Fruit fly (Drosophila melanogaster): ENCODE measurements around the gene eIF4E1.

Gene eIF4E1

DNA sequence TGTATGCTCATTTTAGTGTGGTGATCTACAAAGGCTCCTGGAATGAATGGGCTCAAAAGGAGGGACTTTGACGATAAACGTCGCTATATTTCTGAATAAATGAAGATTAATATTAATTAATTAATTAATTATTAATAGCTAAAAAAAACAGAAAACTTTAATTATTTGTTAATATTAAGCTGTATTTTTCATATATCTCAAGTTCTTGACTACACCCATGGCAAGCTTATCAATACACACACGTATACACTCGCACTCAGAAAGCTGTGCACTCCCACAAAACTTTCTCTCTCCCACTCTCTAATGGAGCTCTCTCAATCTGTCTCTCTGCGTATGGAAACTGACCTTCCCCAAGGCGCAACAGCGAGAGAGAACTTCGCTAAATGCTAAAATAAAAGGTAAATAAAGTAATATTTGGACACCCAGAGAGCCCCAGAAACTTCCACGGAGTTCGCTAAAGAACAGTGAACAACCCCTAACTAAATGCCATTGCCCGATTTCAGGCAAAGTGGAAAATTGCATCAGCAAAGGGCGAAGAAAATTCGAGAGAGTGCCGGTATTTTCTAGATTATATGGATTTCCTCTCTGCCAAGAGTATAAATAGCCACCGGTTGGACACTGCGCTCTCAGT is 28.8 kb downstream of the eIF4E1 start (continued):
- TF ChIP-seq CG12155 (GFP tag; optimal IDR thresholded peaks at IDR 0.05) (peak; percentile 49), CG18599 (GFP tag; optimal IDR thresholded peaks at IDR 0.05) (peak; percentile 86), Hmr (GFP tag; optimal IDR thresholded peaks at IDR 0.05) (peak; percentile 79), Meics (GFP tag; optimal IDR thresholded peaks at IDR 0.05) (peak; percentile 71), CG18619 (GFP tag; optimal IDR thresholded peaks at IDR 0.05) (peak; percentile 48), CG30020 (tag; optimal IDR thresholded peaks at IDR 0.05) (no peak), ATbp (GFP tag; optimal IDR thresholded peaks at IDR 0.05) (peak; percentile 62), Fer1 (GFP tag; optimal IDR thresholded peaks at IDR 0.05) (peak; percentile 81), Blimp-1 (GFP tag; optimal IDR thresholded peaks at IDR 0.05) (peak; percentile 78), Chrac-16 (GFP tag; optimal IDR thresholded peaks at IDR 0.05) (peak; percentile 17), CG12299 (tag; optimal IDR thresholded peaks at IDR 0.05) (peak; percentile 12), CG13296 (GFP tag; optimal IDR thresholded peaks at IDR 0.05) (peak; percentile 79), wdn (GFP tag; IDR thresholded peaks at IDR 0.05) (peak; percentile 55), sug (tag; optimal IDR thresholded peaks at IDR 0.05) (no peak), salm (tag; optimal IDR thresholded peaks at IDR 0.05) (peak; percentile 31), sens-2 (GFP tag; IDR thresholded peaks at IDR 0.05) (peak; percentile 73), ind (GFP tag; optimal IDR thresholded peaks at IDR 0.05) (peak; percentile 71), ap (GFP tag; IDR thresholded peaks at IDR 0.05) (peak; percentile 41; the same call in 1 of the 2 replicates), emc (GFP tag; optimal IDR thresholded peaks at IDR 0.05) (no peak), ab (GFP tag; optimal IDR thresholded peaks at IDR 0.05) (no peak), CG13775 (GFP tag; optimal IDR thresholded peaks at IDR 0.05) (peak; percentile 56), CG31365 (tag; optimal IDR thresholded peaks at IDR 0.05) (no peak), vvl (GFP tag; IDR thresholded peaks at IDR 0.05) (peak; percentile 94), CG14710 (tag; optimal IDR thresholded peaks at IDR 0.05) (peak; percentile 60), run (tag; optimal IDR thresholded peaks at IDR 0.05) (peak; percentile 36), CG30431 (GFP tag; optimal IDR thresholded peaks at IDR 0.05) (no peak), gem (tag; optimal IDR thresholded peaks at IDR 0.05) (peak; percentile 83), sd (tag; optimal IDR thresholded peaks at IDR 0.05) (peak; percentile 66), CG8359 (GFP tag; optimal IDR thresholded peaks at IDR 0.05; ENCODE audit: borderline replicate concordance) (peak; percentile 51), pnt (GFP tag; optimal IDR thresholded peaks at IDR 0.05) (no peak), HHEX (GFP tag; optimal IDR thresholded peaks at IDR 0.05) (peak; percentile 77), Hand (GFP tag; optimal IDR thresholded peaks at IDR 0.05) (peak; percentile 67), CG15011 (GFP tag; optimal IDR thresholded peaks at IDR 0.05) (peak; percentile 21), CG34376 (GFP tag; optimal IDR thresholded peaks at IDR 0.05) (peak; percentile 18), CG10959 (GFP tag; IDR thresholded peaks at IDR 0.05) (no peak), stwl (tag; optimal IDR thresholded peaks at IDR 0.05) (no peak), Gug (GFP tag; IDR thresholded peaks at IDR 0.05) (no peak), hb (GFP tag; IDR thresholded peaks at IDR 0.05; ENCODE audit: partially characterized antibody) (no peak), br (optimal IDR thresholded peaks at IDR 0.05) (no peak), CG4424 (GFP tag; optimal IDR thresholded peaks at IDR 0.05) (peak; percentile 81), maf-S (GFP tag; optimal IDR thresholded peaks at IDR 0.05) (no peak), CG9215 (GFP tag; IDR thresholded peaks at IDR 0.05) (peak; percentile 38), CG33213 (GFP tag; optimal IDR thresholded peaks at IDR 0.05) (no peak), Ada2b (GFP tag; IDR thresholded peaks at IDR 0.05) (peak; percentile 81), CG6272 (GFP tag; IDR thresholded peaks at IDR 0.05) (no peak), CG9727 (GFP tag; optimal IDR thresholded peaks at IDR 0.05) (peak; percentile 66), Xbp1 (GFP tag; optimal IDR thresholded peaks at IDR 0.05) (peak; percentile 73), MTF-1 (GFP tag; optimal IDR thresholded peaks at IDR 0.05; ENCODE audit: borderline replicate concordance) (peak; percentile 49), bbx (GFP tag; IDR thresholded peaks at IDR 0.05; ENCODE audit: partially characterized antibody) (peak; percentile 64), CG8924 (tag; optimal IDR thresholded peaks at IDR 0.05) (peak; percentile 11)
